Worm (Caenorhabditis elegans): ENCODE measurements around the gene twk-10.
A peak's percentile ranks its signal among the peaks of the same experiment; 100 is the strongest.

twk-10 gene

ce11 chrV:6505339-6505811 is 46.8 kb upstream of the twk-10 start, which contains the start of gene W01A11.7 (continued):
- TF ChIP-seq unc-62 (GFP tag; optimal IDR thresholded peaks at IDR 0.05) = no peak

- TF ChIP-seq nhr-237 (tag; optimal IDR thresholded peaks at IDR 0.05) (no peak), blmp-1 (tag; optimal IDR thresholded peaks at IDR 0.05) (peak; percentile 95), elt-3 (tag; optimal IDR thresholded peaks at IDR 0.05) (peak in 1 of 6 experiments; percentile 51), Y116A8C.19 (tag; optimal IDR thresholded peaks at IDR 0.05; ENCODE audit: borderline replicate concordance) (no peak), hlh-4 (tag; optimal IDR thresholded peaks at IDR 0.05) (no peak), hlh-17 (GFP tag; optimal IDR thresholded peaks at IDR 0.05; ENCODE audit: borderline replicate concordance) (no peak), efl-3 (GFP tag; optimal IDR thresholded peaks at IDR 0.05) (no peak), tlp-1 (tag; optimal IDR thresholded peaks at IDR 0.05) (no peak)
Observed at ce11 chrV:6506238-6506956, 45.7 kb upstream of the twk-10 start.

ce11 chrV:6508703-6509102 is 43.4 kb upstream of the twk-10 start, which contains the start of gene ubh-3:
Gene ubh-3, minus strand, starts transcription at chrV:6508803.
- TF ChIP-seq lin-35 (GFP tag; optimal IDR thresholded peaks at IDR 0.05) (no peak), ztf-4 (tag; optimal IDR thresholded peaks at IDR 0.05) (no peak), lir-3 (tag; optimal IDR thresholded peaks at IDR 0.05; ENCODE audit: poor library complexity) (no peak), grh-1 (GFP tag; IDR thresholded peaks at IDR 0.05) (no peak), nhr-71 (tag; optimal IDR thresholded peaks at IDR 0.05) (no peak), unc-30 (tag; optimal IDR thresholded peaks at IDR 0.05) (no peak), ceh-82 (tag; optimal IDR thresholded peaks at IDR 0.05) (no peak), nhr-19 (GFP tag; conservative IDR thresholded peaks at IDR 0.05) (no peak), sox-4 (tag; optimal IDR thresholded peaks at IDR 0.05) (no peak), efl-1 (optimal IDR thresholded peaks at IDR 0.05) (no peak), efl-1 (GFP tag; optimal IDR thresholded peaks at IDR 0.05 in 1 of 2) (no peak), C16A3.4 (tag; optimal IDR thresholded peaks at IDR 0.05) (no peak), ces-1 (GFP tag; optimal IDR thresholded peaks at IDR 0.05) (no peak)

- TF ChIP-seq ceh-90 (tag; optimal IDR thresholded peaks at IDR 0.05) = no peak
- TF ChIP-seq F16B12.6 (tag; optimal IDR thresholded peaks at IDR 0.05) = no peak
- no peak for TF ChIP-seq mdl-1 (tag; optimal IDR thresholded peaks at IDR 0.05)
- no peak for TF ChIP-seq sup-37 (GFP tag; optimal IDR thresholded peaks at IDR 0.05)
- TF ChIP-seq nhr-77 (tag; optimal IDR thresholded peaks at IDR 0.05) = no peak
- TF ChIP-seq C34B4.2 (tag; optimal IDR thresholded peaks at IDR 0.05) = no peak
- TF ChIP-seq mep-1 (tag; optimal IDR thresholded peaks at IDR 0.05) = no peak
- no peak for TF ChIP-seq unc-98 (GFP tag; IDR thresholded peaks at IDR 0.05)
- no peak for TF ChIP-seq C04F5.9 (tag; optimal IDR thresholded peaks at IDR 0.05)
- TF ChIP-seq sox-4 (tag; optimal IDR thresholded peaks at IDR 0.05) = no peak
- TF ChIP-seq unc-30 (tag; optimal IDR thresholded peaks at IDR 0.05) = no peak
- no peak for TF ChIP-seq vab-15 (tag; optimal IDR thresholded peaks at IDR 0.05)
- no peak for TF ChIP-seq Y116A8C.19 (tag; optimal IDR thresholded peaks at IDR 0.05; ENCODE audit: borderline replicate concordance)
- TF ChIP-seq fkh-8 (tag; optimal IDR thresholded peaks at IDR 0.05) = no peak
Observed at ce11 chrV:6509717-6510116, 42.4 kb upstream of the twk-10 start, which contains the start of gene ubh-2. Gene ubh-2, minus strand, starts transcription at chrV:6509817.

ce11 chrV:6510622-6511021 is 41.5 kb upstream of the twk-10 start:
- peak in 1 of 2 experiments; percentile 50 for TF ChIP-seq lsy-2 (tag; optimal IDR thresholded peaks at IDR 0.05)
- no peak for TF ChIP-seq sptf-1 (tag; optimal IDR thresholded peaks at IDR 0.05)
- no peak for TF ChIP-seq aha-1 (tag; optimal IDR thresholded peaks at IDR 0.05)
- TF ChIP-seq ets-5 (GFP tag; IDR thresholded peaks at IDR 0.05) = no peak
- no peak for TF ChIP-seq fkh-10 (GFP tag; optimal IDR thresholded peaks at IDR 0.05)
- no peak for TF ChIP-seq grh-1 (GFP tag; IDR thresholded peaks at IDR 0.05)

All from whole organism, L1 larva.